Worm (Caenorhabditis elegans) whole organism, late embryonic: ENCODE data around the gene F54D10.7.

Experiments
- C08G9.2 ChIP-seq: sonication (generic microtip); optimal IDR thresholded peaks from 2 replicates; lab custom pipeline; 2016; ENCODE audit warnings: mild to moderate bottlenecking, missing genetic modification characterization, moderate library complexity, missing compliant biosample characterization
- F13H6.1 ChIP-seq: sonication (generic microtip); optimal IDR thresholded peaks from 2 replicates; lab custom pipeline; 2016; ENCODE audit warnings: missing genetic modification characterization, missing compliant biosample characterization
- K02D7.2 ChIP-seq: sonication (generic microtip); optimal IDR thresholded peaks from 2 replicates; lab custom pipeline; 2017; ENCODE audit warnings: mild to moderate bottlenecking, missing genetic modification characterization, missing compliant biosample characterization
- T23F11.4 ChIP-seq: fragments of 200-800 bp; sonication (Bioruptor generic); optimal IDR thresholded peaks from 2 replicates; lab custom pipeline; 2018; ENCODE audit warnings: mild to moderate bottlenecking, missing genetic modification characterization, missing compliant biosample characterization
- Y22D7AL.16 ChIP-seq: sonication (generic microtip); optimal IDR thresholded peaks from 2 replicates; lab custom pipeline; 2016; ENCODE audit warnings: missing genetic modification characterization, missing compliant biosample characterization
- ahr-1 ChIP-seq: sonication (generic microtip); optimal IDR thresholded peaks from 2 replicates; lab custom pipeline; 2016; ENCODE audit warnings: missing genetic modification characterization, missing compliant biosample characterization
- ceh-19 ChIP-seq: fragments of 200-800 bp; sonication (Bioruptor generic); optimal IDR thresholded peaks from 2 replicates; lab custom pipeline; 2018; ENCODE audit warnings: mild to moderate bottlenecking, missing genetic modification characterization, missing compliant biosample characterization
- ceh-2 ChIP-seq: sonication (generic microtip); optimal IDR thresholded peaks from 2 replicates; lab custom pipeline; 2016; ENCODE audit warnings: missing genotype, missing genetic modification characterization, missing compliant biosample characterization
- ceh-22 ChIP-seq: sonication (generic microtip); optimal IDR thresholded peaks from 2 replicates; lab custom pipeline; 2017; ENCODE audit warnings: missing biosample characterization, missing genetic modification characterization
- ceh-30 ChIP-seq: fragments of 150-350 bp; optimal IDR thresholded peaks from 2 replicates; lab custom pipeline; 2014; ENCODE audit warnings: missing biosample characterization, missing genetic modification characterization
- ceh-31 ChIP-seq: sonication (generic microtip); optimal IDR thresholded peaks from 2 replicates; lab custom pipeline; 2016; ENCODE audit warnings: missing genetic modification characterization, missing compliant biosample characterization
- ceh-34 ChIP-seq: sonication (generic microtip); optimal IDR thresholded peaks from 2 replicates; lab custom pipeline; 2016; ENCODE audit warnings: mild to moderate bottlenecking, missing genetic modification characterization, missing compliant biosample characterization
- ceh-6 ChIP-seq: fragments of 200-800 bp; sonication (Bioruptor generic); optimal IDR thresholded peaks from 2 replicates; lab custom pipeline; 2018; ENCODE audit warnings: mild to moderate bottlenecking, missing genetic modification characterization, missing compliant biosample characterization
- che-1 ChIP-seq: sonication (generic microtip); optimal IDR thresholded peaks from 2 replicates; lab custom pipeline; 2016; ENCODE audit warnings: mild to moderate bottlenecking, missing genetic modification characterization, missing compliant biosample characterization
- elt-2 ChIP-seq: sonication (generic microtip); optimal IDR thresholded peaks from 2 replicates; lab custom pipeline; 2016; ENCODE audit warnings: missing genetic modification reagents, missing genetic modification characterization, missing compliant biosample characterization
- ets-4 ChIP-seq: sonication (generic microtip); optimal IDR thresholded peaks from 2 replicates; lab custom pipeline; 2016; ENCODE audit warnings: missing genetic modification characterization, missing compliant biosample characterization
- gmeb-2 ChIP-seq: sonication (generic microtip); optimal IDR thresholded peaks from 2 replicates; lab custom pipeline; 2016; ENCODE audit warnings: missing genetic modification characterization, inconsistent platforms, missing compliant biosample characterization
- hlh-13 ChIP-seq: fragments of 200-800 bp; sonication (Bioruptor generic); optimal IDR thresholded peaks from 2 replicates; lab custom pipeline; 2018; ENCODE audit warnings: mild to moderate bottlenecking, missing genetic modification characterization, missing compliant biosample characterization
- hlh-15 ChIP-seq: sonication (generic microtip); optimal IDR thresholded peaks from 2 replicates; lab custom pipeline; 2016; ENCODE audit warnings: missing genetic modification characterization, missing compliant biosample characterization
- hlh-30 ChIP-seq: sonication (generic microtip); optimal IDR thresholded peaks from 2 replicates; lab custom pipeline; 2017; ENCODE audit warnings: antibody characterized with exemption, missing genetic modification characterization, missing compliant biosample characterization; ENCODE audit not compliant: insufficient read depth
- hlh-6 ChIP-seq: sonication (generic microtip); optimal IDR thresholded peaks from 2 replicates; lab custom pipeline; 2016; ENCODE audit warnings: missing genotype, missing genetic modification characterization, missing compliant biosample characterization
- hlh-8 ChIP-seq: sonication (generic microtip); optimal IDR thresholded peaks from 2 replicates; lab custom pipeline; 2016; ENCODE audit warnings: missing genotype, missing genetic modification characterization, missing compliant biosample characterization
- lim-6 ChIP-seq: sonication (generic microtip); optimal IDR thresholded peaks from 2 replicates; lab custom pipeline; 2016; ENCODE audit warnings: missing genetic modification characterization, missing compliant biosample characterization
- lin-11 ChIP-seq: fragments of 200-800 bp; sonication (Bioruptor generic); optimal IDR thresholded peaks from 2 replicates; lab custom pipeline; 2018; ENCODE audit warnings: mild to moderate bottlenecking, missing genetic modification characterization, missing compliant biosample characterization
- nfya-1 ChIP-seq: sonication (generic microtip); optimal IDR thresholded peaks from 2 replicates; lab custom pipeline; 2017; ENCODE audit warnings: missing genetic modification characterization, mild to moderate bottlenecking, missing compliant biosample characterization, antibody characterized with exemption, moderate library complexity
- nhr-11 ChIP-seq: fragments of 150-350 bp; optimal IDR thresholded peaks from 2 replicates; lab custom pipeline; 2014; ENCODE audit warnings: missing biosample characterization, missing genetic modification characterization
- nhr-232 ChIP-seq: sonication (generic microtip); optimal IDR thresholded peaks from 2 replicates; lab custom pipeline; 2016; ENCODE audit warnings: missing genetic modification characterization, missing compliant biosample characterization
- npax-4 ChIP-seq: sonication (generic microtip); optimal IDR thresholded peaks from 2 replicates; lab custom pipeline; 2016; ENCODE audit warnings: missing genetic modification characterization, missing compliant biosample characterization
- odd-2 ChIP-seq: sonication (generic microtip); optimal IDR thresholded peaks from 2 replicates; lab custom pipeline; 2017; ENCODE audit warnings: antibody characterized with exemption, mild to moderate bottlenecking, missing genetic modification characterization, missing compliant biosample characterization
- pag-3 ChIP-seq: sonication (generic microtip); optimal IDR thresholded peaks from 2 replicates; lab custom pipeline; 2016; ENCODE audit warnings: missing compliant biosample characterization, missing genetic modification characterization, borderline replicate concordance
- pax-1 ChIP-seq: fragments of 150-350 bp; optimal IDR thresholded peaks from 2 replicates; lab custom pipeline; 2014; ENCODE audit warnings: missing biosample characterization, missing genetic modification characterization
- pha-4 ChIP-seq: fragments of 150-350 bp; optimal IDR thresholded peaks from 2 replicates; lab custom pipeline; 2018; ENCODE audit warnings: missing biosample characterization, missing genetic modification reagents, missing genetic modification characterization
- pqm-1 ChIP-seq: sonication (generic microtip); optimal IDR thresholded peaks from 2 replicates; lab custom pipeline; 2016; ENCODE audit warnings: missing genetic modification characterization, missing compliant biosample characterization
- pros-1 ChIP-seq: fragments of 150-350 bp; optimal IDR thresholded peaks from 2 replicates; lab custom pipeline; 2014; ENCODE audit warnings: missing biosample characterization, missing genetic modification reagents, missing genetic modification characterization
- ref-2 ChIP-seq: sonication (generic microtip); optimal IDR thresholded peaks from 2 replicates; lab custom pipeline; 2016; ENCODE audit warnings: missing genetic modification characterization, missing compliant biosample characterization
- rnt-1 ChIP-seq: sonication (generic microtip); optimal IDR thresholded peaks from 2 replicates; lab custom pipeline; 2016; ENCODE audit warnings: missing genetic modification characterization, missing compliant biosample characterization
- sdc-2 ChIP-seq: sonication (generic microtip); optimal IDR thresholded peaks from 2 replicates; lab custom pipeline; 2016; ENCODE audit warnings: missing genotype, missing genetic modification characterization, missing compliant biosample characterization
- sox-4 ChIP-seq: sonication (generic microtip); optimal IDR thresholded peaks from 2 replicates; lab custom pipeline; 2017; ENCODE audit warnings: mild to moderate bottlenecking, missing genetic modification characterization, inconsistent platforms, missing compliant biosample characterization
- tbx-2 ChIP-seq: sonication (generic microtip); optimal IDR thresholded peaks from 2 replicates; lab custom pipeline; 2016; ENCODE audit warnings: missing genetic modification characterization, missing compliant biosample characterization
- tbx-7 ChIP-seq: sonication (generic microtip); optimal IDR thresholded peaks from 2 replicates; lab custom pipeline; 2016; ENCODE audit warnings: missing genotype, missing genetic modification characterization, missing compliant biosample characterization
- ttx-3 ChIP-seq: sonication (generic microtip); optimal IDR thresholded peaks from 2 replicates; lab custom pipeline; 2016; ENCODE audit warnings: missing genetic modification reagents, missing genetic modification characterization, missing compliant biosample characterization
- unc-42 ChIP-seq: sonication (generic microtip); optimal IDR thresholded peaks from 2 replicates; lab custom pipeline; 2016; ENCODE audit warnings: missing genotype, missing genetic modification characterization, missing compliant biosample characterization
- zip-5 ChIP-seq: sonication (generic microtip); optimal IDR thresholded peaks from 2 replicates; lab custom pipeline; 2016; ENCODE audit warnings: missing genetic modification characterization, missing compliant biosample characterization
- ztf-16 ChIP-seq: sonication (generic microtip); optimal IDR thresholded peaks from 2 replicates; lab custom pipeline; 2017; ENCODE audit warnings: missing genetic modification characterization, missing compliant biosample characterization

F54D10.7 gene

DNA sequence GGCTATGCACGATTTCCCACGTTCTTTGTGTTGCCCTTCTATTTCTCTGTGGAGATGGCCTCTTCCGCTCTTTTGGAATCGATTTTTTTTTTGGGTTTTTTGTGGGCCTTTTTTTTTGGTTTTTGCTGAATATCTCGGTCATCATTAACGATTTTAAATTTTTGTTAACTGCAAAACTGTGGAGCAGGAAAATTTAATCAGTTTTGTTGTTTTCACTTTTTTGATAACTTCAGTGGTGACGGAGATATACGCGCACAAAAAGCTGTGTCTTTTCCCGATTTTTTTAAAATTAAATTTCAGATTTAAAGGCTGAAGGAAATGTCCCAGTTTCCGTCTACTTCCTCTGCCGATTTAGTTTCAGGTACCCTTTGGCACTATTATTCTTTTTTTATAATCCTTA is 35.8 kb downstream of the F54D10.7 start, which contains the start of gene T24E12.1:
Gene T24E12.1 (plus strand): TSS at position 301 of the 400 bp plus-strand sequence.
- no peak for TF ChIP-seq ceh-19
- no peak for TF ChIP-seq nfya-1
- no peak for TF ChIP-seq ceh-34 (tag; lab: Kevin White, UChicago)
- TF ChIP-seq tbx-7 (tag; lab: Kevin White, UChicago) = no peak
- TF ChIP-seq, all 69 proteins: peak for 0

DNA sequence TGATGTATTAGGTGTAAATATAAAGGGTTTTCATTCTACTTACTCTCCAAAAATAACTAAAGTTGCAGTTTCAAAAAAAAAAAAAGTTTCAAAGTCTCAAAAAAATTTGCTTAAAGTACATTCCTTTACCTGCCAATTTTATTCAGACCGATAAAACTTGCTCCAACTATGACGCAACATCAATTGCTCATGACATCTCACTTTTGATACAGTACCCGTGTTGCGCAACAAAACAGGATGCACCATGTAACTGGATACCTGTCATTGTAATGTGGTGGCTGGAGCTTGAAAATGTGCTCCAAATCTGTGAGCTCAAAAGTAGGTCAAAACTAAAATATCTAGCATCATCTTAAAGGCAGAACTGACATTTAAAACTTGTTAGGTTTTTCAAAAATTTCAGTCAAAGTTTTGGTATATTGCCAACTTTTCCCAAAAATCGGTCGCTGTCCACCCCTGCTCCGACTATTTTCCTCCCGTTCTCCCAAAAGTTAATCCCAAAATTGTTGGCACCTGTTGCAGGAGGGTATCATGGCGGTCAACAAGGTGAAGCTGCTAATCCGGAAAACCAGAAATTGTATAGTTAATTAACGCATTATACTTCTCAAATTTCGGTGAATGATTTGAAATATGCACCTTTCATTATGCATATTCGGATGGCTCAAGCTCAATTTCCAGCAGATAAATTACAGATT is 38.6 kb downstream of the F54D10.7 start, which contains the start of gene T24E12.2:
Gene T24E12.2 (plus strand): TSS at position 642 of the 692 bp plus-strand sequence.
- TF ChIP-seq F13H6.1 (tag; lab: Kevin White, UChicago) (no peak), ceh-22 (no peak), ceh-6 (GFP tag; lab: Kevin White, UChicago) (no peak), pag-3 (tag; lab: Kevin White, UChicago) (no peak), C08G9.2 (tag; lab: Kevin White, UChicago) (no peak), zip-5 (tag; lab: Kevin White, UChicago) (no peak), T23F11.4 (GFP tag; lab: Kevin White, UChicago) (no peak), gmeb-2 (tag; lab: Kevin White, UChicago) (no peak), ttx-3 (tag; lab: Kevin White, UChicago) (no peak)

DNA sequence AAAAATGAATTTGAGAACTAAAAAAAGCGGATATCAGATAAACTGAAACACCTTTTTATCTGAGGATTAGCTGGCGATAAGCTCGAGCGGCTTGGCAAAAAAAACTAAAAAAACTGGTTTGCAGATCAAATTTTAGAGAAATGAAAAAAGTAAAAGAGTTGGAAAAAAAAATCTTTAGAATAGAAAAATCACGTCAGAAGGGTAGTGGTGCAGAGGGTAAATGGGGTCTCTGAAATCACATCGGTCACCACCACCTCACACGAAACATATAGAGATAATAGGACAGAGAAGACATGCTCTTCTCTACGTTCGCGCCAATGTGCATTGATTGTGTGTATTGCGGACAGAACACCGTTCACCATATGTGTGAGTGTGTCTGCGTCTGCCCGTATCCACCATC is 39.9 kb downstream of the F54D10.7 start:
- TF ChIP-seq hlh-30 (no peak), gmeb-2 (tag; lab: Kevin White, UChicago) (no peak), unc-42 (tag; lab: Kevin White, UChicago) (no peak), ahr-1 (tag; lab: Kevin White, UChicago) (no peak), ceh-6 (GFP tag; lab: Kevin White, UChicago) (no peak), elt-2 (tag; lab: Kevin White, UChicago) (no peak), ceh-30 (tag; lab: Kevin White, UChicago) (no peak), hlh-8 (no peak), ceh-22 (no peak), K02D7.2 (tag; lab: Kevin White, UChicago) (no peak), rnt-1 (tag; lab: Kevin White, UChicago) (no peak), nhr-11 (tag; lab: Kevin White, UChicago) (no peak), lin-11 (tag; lab: Kevin White, UChicago) (no peak), Y22D7AL.16 (tag; lab: Kevin White, UChicago) (no peak), nhr-232 (no peak), pha-4 (tag; lab: Kevin White, UChicago) (no peak), hlh-15 (tag; lab: Kevin White, UChicago) (no peak), ceh-31 (tag; lab: Kevin White, UChicago) (no peak)

DNA sequence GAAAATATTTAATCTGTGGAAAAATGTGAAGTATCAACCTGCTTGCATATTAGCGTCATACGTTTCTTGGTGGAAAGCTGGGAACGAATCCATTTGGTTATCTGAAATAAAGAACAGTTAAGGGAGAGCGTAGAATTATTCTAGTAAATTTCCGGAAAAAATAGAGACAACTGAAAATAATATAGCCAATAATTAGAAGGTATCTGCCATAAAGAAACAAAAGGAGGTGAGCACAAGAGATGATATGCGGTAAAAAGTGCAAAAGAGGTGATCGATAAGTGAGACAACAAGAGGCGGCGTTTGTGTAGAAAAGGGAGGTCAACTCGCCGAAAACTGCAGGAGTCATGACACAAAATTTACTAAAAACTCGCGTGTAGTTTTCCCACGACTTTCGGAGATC is 41.6 kb downstream of the F54D10.7 start, which contains the start of gene T24E12.11:
Gene T24E12.11 (minus strand): TSS at position 101 of the 400 bp plus-strand sequence.
- TF ChIP-seq hlh-13 (GFP tag; lab: Kevin White, UChicago) = no peak
- TF ChIP-seq rnt-1 (tag; lab: Kevin White, UChicago) = no peak
- no peak for TF ChIP-seq hlh-30
- TF ChIP-seq ztf-16 (tag; lab: Kevin White, UChicago) = no peak
- TF ChIP-seq npax-4 (tag; lab: Kevin White, UChicago) = no peak
- TF ChIP-seq lim-6 = no peak

DNA sequence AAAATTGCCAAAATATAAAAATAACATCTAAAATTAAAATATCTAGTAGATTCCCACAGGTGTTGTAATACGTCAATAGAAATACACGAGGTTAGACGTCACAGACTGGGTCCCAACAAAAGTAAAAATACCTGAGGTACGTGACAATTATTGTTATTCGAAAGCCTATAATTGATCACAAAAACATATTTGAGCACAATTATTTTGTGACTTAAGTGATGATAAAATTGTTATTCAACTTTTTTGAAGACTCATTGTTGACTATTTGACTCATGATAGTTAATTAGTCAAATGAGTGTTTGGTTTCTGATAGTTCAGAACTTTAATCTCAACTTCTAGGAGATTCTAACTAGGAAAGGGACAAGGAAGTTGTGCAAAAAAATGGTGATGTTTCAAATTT is 43.3 kb downstream of the F54D10.7 start:
- TF ChIP-seq sox-4 (no peak), C08G9.2 (tag; lab: Kevin White, UChicago) (no peak), ref-2 (no peak), ceh-30 (tag; lab: Kevin White, UChicago) (no peak), ceh-2 (tag; lab: Kevin White, UChicago) (no peak), T23F11.4 (GFP tag; lab: Kevin White, UChicago) (no peak), hlh-6 (no peak), sdc-2 (tag; lab: Kevin White, UChicago) (no peak), odd-2 (tag; lab: Kevin White, UChicago) (no peak), pax-1 (no peak), che-1 (tag; lab: Kevin White, UChicago) (no peak), ets-4 (no peak), pros-1 (tag; lab: Kevin White, UChicago) (no peak), pqm-1 (tag; lab: Kevin White, UChicago) (no peak), hlh-30 (no peak), unc-42 (tag; lab: Kevin White, UChicago) (no peak), pag-3 (tag; lab: Kevin White, UChicago) (no peak), ttx-3 (tag; lab: Kevin White, UChicago) (no peak), tbx-2 (no peak)
